Worm (Caenorhabditis elegans) whole organism, L1 larva: ENCODE results near the gene Y62E10A.6.
A peak's percentile ranks its signal among the peaks of the same experiment; 100 is the strongest.

Source experiments
- alr-1 ChIP-seq: fragments of 200-800 bp; sonication (Bioruptor generic); optimal IDR thresholded peaks from 2 replicates; lab custom pipeline; 2018; ENCODE audit warnings: borderline replicate concordance, mild to moderate bottlenecking, missing genetic modification characterization, missing compliant biosample characterization
- aly-2 ChIP-seq: fragments of 150-350 bp; optimal IDR thresholded peaks from 2 replicates; lab custom pipeline; 2014; ENCODE audit warnings: missing biosample characterization, missing genetic modification characterization
- blmp-1 ChIP-seq: fragments of 150-350 bp; optimal IDR thresholded peaks from 2 replicates; lab custom pipeline; 2014; ENCODE audit warnings: missing biosample characterization, missing genetic modification characterization
- ceh-63 ChIP-seq: fragments of 200-800 bp; sonication (Bioruptor generic); optimal IDR thresholded peaks from 2 replicates; lab custom pipeline; 2018; ENCODE audit warnings: mild to moderate bottlenecking, missing genetic modification characterization, missing compliant biosample characterization
- ceh-82 ChIP-seq, 3 experiments: fragments of 150-350 bp in 1 of 3; sonication (generic microtip) in 2 of 3; optimal IDR thresholded peaks; 2 replicates each; lab custom pipeline; 2014 to 2017; ENCODE audit warnings: missing biosample characterization in 3 of 3, missing genetic modification characterization in 3 of 3
- ceh-88 ChIP-seq: fragments of 200-800 bp; sonication (Bioruptor generic); IDR thresholded peaks from 2 replicates; pipeline ENCODE4 v1.3.6; 2022; ENCODE audit warnings: missing genetic modification characterization, missing compliant biosample characterization
- dsc-1 ChIP-seq: sonication (generic microtip); optimal IDR thresholded peaks from 2 replicates; lab custom pipeline; 2016; ENCODE audit warnings: mild to moderate bottlenecking, missing genetic modification characterization, missing compliant biosample characterization
- efl-1 ChIP-seq, 4 experiments: fragments of 150-350 bp; optimal IDR thresholded peaks in 3 of 4; peaks in 1 of 4; 1 replicate in 1 of 4; 2 replicates in 3 of 4; lab custom pipeline; 2014; ENCODE audit warnings: missing biosample characterization in 2 of 4, missing genetic modification characterization in 2 of 4, missing genetic modification reagents in 2 of 4
- egl-27 ChIP-seq, 2 experiments: fragments of 150-350 bp in 1 of 2; sonication (generic microtip); optimal IDR thresholded peaks; 3 replicates each; lab custom pipeline; 2017 to 2018; ENCODE audit warnings: missing biosample characterization in 2 of 2, missing genetic modification characterization in 2 of 2, missing genetic modification reagents in 2 of 2
- elt-2 ChIP-seq: sonication (generic microtip); optimal IDR thresholded peaks from 2 replicates; lab custom pipeline; 2016; ENCODE audit warnings: missing genetic modification characterization, mild to moderate bottlenecking, inconsistent platforms, missing compliant biosample characterization, missing genetic modification reagents
- fkh-10 ChIP-seq: sonication (generic microtip); optimal IDR thresholded peaks from 2 replicates; lab custom pipeline; 2017; ENCODE audit warnings: missing biosample characterization, missing genetic modification reagents, missing genetic modification characterization
- fkh-8 ChIP-seq: sonication (generic microtip); optimal IDR thresholded peaks from 2 replicates; lab custom pipeline; 2016; ENCODE audit warnings: mild to moderate bottlenecking, missing genetic modification characterization, missing compliant biosample characterization
- fos-1 ChIP-seq: fragments of 150-350 bp; optimal IDR thresholded peaks from 2 replicates; lab custom pipeline; 2014; ENCODE audit warnings: missing biosample characterization, missing genetic modification characterization
- hlh-17 ChIP-seq: fragments of 200-800 bp; sonication (Bioruptor generic); optimal IDR thresholded peaks from 2 replicates; lab custom pipeline; 2018; ENCODE audit warnings: missing genetic modification characterization, mild to moderate bottlenecking, missing compliant biosample characterization, moderate library complexity, borderline replicate concordance
- irx-1 ChIP-seq: sonication (generic microtip); optimal IDR thresholded peaks from 2 replicates; lab custom pipeline; 2016; ENCODE audit warnings: missing genetic modification characterization, missing compliant biosample characterization
- isw-1 ChIP-seq: fragments of 200-800 bp; sonication (Bioruptor generic); IDR thresholded peaks from 2 replicates; pipeline ENCODE4 v1.3.6; 2022; ENCODE audit warnings: missing genetic modification characterization, missing compliant biosample characterization
- jun-1 ChIP-seq: fragments of 150-350 bp; optimal IDR thresholded peaks from 2 replicates; lab custom pipeline; 2014; ENCODE audit warnings: missing biosample characterization, missing genetic modification reagents, missing genetic modification characterization
- lin-35 ChIP-seq, 2 experiments: fragments of 150-350 bp; optimal IDR thresholded peaks; 2 replicates each; lab custom pipeline; 2014; ENCODE audit warnings: missing biosample characterization in 2 of 2, missing genetic modification characterization in 2 of 2, missing genetic modification reagents in 2 of 2
- lin-39 ChIP-seq: fragments of 150-350 bp; optimal IDR thresholded peaks from 2 replicates; lab custom pipeline; 2014; ENCODE audit warnings: missing biosample characterization, missing genetic modification reagents, missing genetic modification characterization
- lir-3 ChIP-seq: sonication (generic microtip); optimal IDR thresholded peaks from 2 replicates; lab custom pipeline; 2016; ENCODE audit warnings: mild to moderate bottlenecking, missing genetic modification characterization, moderate library complexity, missing compliant biosample characterization; ENCODE audit not compliant: poor library complexity
- lsy-2 ChIP-seq, 2 experiments: fragments of 150-350 bp; optimal IDR thresholded peaks; 2 replicates each; lab custom pipeline; 2014; ENCODE audit warnings: missing biosample characterization in 2 of 2, missing genetic modification characterization in 2 of 2
- mdl-1 ChIP-seq, 2 experiments: fragments of 150-350 bp; optimal IDR thresholded peaks; 2 replicates each; lab custom pipeline; 2014 to 2017; ENCODE audit warnings: missing biosample characterization in 2 of 2, missing genetic modification characterization in 2 of 2, inconsistent platforms in 1 of 2
- nhr-12 ChIP-seq: sonication (generic microtip); optimal IDR thresholded peaks from 2 replicates; lab custom pipeline; 2017; ENCODE audit warnings: missing biosample characterization, missing genetic modification characterization
- nhr-19 ChIP-seq: fragments of 200-800 bp; sonication (Bioruptor generic); conservative IDR thresholded peaks from 2 replicates; pipeline ENCODE4 v1.3.6; 2022; ENCODE audit warnings: missing genetic modification characterization, missing compliant biosample characterization
- nhr-47 ChIP-seq: sonication (generic microtip); optimal IDR thresholded peaks from 2 replicates; lab custom pipeline; 2016; ENCODE audit warnings: mild to moderate bottlenecking, missing genetic modification characterization, moderate library complexity, missing compliant biosample characterization
- nhr-71 ChIP-seq: sonication (generic microtip); optimal IDR thresholded peaks from 2 replicates; lab custom pipeline; 2016; ENCODE audit warnings: mild to moderate bottlenecking, missing genetic modification characterization, moderate library complexity, missing compliant biosample characterization
- nhr-76 ChIP-seq: sonication (generic microtip); optimal IDR thresholded peaks from 2 replicates; lab custom pipeline; 2017; ENCODE audit warnings: missing biosample characterization, missing genetic modification characterization
- nhr-77 ChIP-seq: fragments of 150-350 bp; optimal IDR thresholded peaks from 2 replicates; lab custom pipeline; 2014; ENCODE audit warnings: missing biosample characterization, missing genetic modification characterization
- nhr-85 ChIP-seq: sonication (generic microtip); peaks from one replicate; lab custom pipeline; 2016; ENCODE audit warnings: missing genetic modification characterization, inconsistent platforms, missing compliant biosample characterization
- pax-3 ChIP-seq: fragments of 200-800 bp; sonication (Bioruptor generic); optimal IDR thresholded peaks from 2 replicates; lab custom pipeline; 2018; ENCODE audit warnings: mild to moderate bottlenecking, missing genetic modification characterization, moderate library complexity, missing compliant biosample characterization
- rnt-1 ChIP-seq: sonication (generic microtip); optimal IDR thresholded peaks from 2 replicates; lab custom pipeline; 2016; ENCODE audit warnings: mild to moderate bottlenecking, missing genetic modification characterization, moderate library complexity, missing compliant biosample characterization
- skn-1 ChIP-seq: fragments of 150-350 bp; optimal IDR thresholded peaks from 2 replicates; lab custom pipeline; 2014; ENCODE audit warnings: missing biosample characterization, missing genetic modification characterization
- snu-23 ChIP-seq: sonication (generic microtip); optimal IDR thresholded peaks from 2 replicates; lab custom pipeline; 2016; ENCODE audit warnings: missing genetic modification characterization, missing compliant biosample characterization
- swsn-7 ChIP-seq: sonication (generic microtip); optimal IDR thresholded peaks from 2 replicates; lab custom pipeline; 2016; ENCODE audit warnings: missing genetic modification characterization, missing compliant biosample characterization
- tbx-2 ChIP-seq: sonication (generic microtip); optimal IDR thresholded peaks from 2 replicates; lab custom pipeline; 2016; ENCODE audit warnings: missing genetic modification characterization, missing compliant biosample characterization
- tlp-1 ChIP-seq: fragments of 150-350 bp; optimal IDR thresholded peaks from 2 replicates; lab custom pipeline; 2014; ENCODE audit warnings: missing biosample characterization, missing genetic modification characterization
- xbp-1 ChIP-seq: sonication (generic microtip); optimal IDR thresholded peaks from 2 replicates; lab custom pipeline; 2016; ENCODE audit warnings: missing genetic modification characterization, missing compliant biosample characterization
- zag-1 ChIP-seq: fragments of 150-350 bp; optimal IDR thresholded peaks from 2 replicates; lab custom pipeline; 2014; ENCODE audit warnings: missing biosample characterization, missing genetic modification characterization
- ztf-11 ChIP-seq, 2 experiments: sonication (generic microtip); optimal IDR thresholded peaks; 2 replicates each; lab custom pipeline; 2016 to 2017; ENCODE audit warnings: missing genetic modification characterization in 2 of 2, missing biosample characterization in 1 of 2, missing compliant biosample characterization in 1 of 2
- ztf-4 ChIP-seq: fragments of 150-350 bp; optimal IDR thresholded peaks from 2 replicates; lab custom pipeline; 2014; ENCODE audit warnings: missing biosample characterization, missing genetic modification characterization

Y62E10A.6 gene

DNA sequence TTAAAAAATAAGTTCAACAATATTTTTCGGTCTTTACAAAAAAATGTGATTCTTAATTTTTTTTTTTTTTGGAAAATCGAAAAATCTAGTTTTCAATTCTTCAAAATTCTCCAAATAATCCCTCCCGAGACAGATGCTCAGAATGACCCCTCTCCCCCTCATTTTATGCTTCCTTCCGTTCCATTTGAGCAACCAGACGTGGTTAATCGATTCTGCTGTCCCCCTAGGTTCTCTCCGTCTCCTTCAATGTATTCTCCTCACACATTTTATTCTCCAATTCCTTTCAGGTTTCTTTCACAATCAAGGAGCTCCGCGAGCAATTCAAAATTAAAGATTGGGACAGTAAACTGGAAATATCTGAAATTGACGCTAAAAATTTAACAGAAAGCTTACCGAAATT lies 3.1 kb downstream of the Y62E10A.6 start:
- TF ChIP-seq egl-27 (tag; optimal IDR thresholded peaks at IDR 0.05; lab: Kevin White, UChicago), result no peak
- no peak for TF ChIP-seq lir-3 (tag; lab: Kevin White, UChicago)
- TF ChIP-seq ceh-63 (GFP tag; lab: Kevin White, UChicago), result no peak
- no peak for TF ChIP-seq nhr-76 (tag; lab: Kevin White, UChicago)
- no peak for TF ChIP-seq fkh-10
- TF ChIP-seq nhr-12 (tag; lab: Kevin White, UChicago), result no peak
- TF ChIP-seq swsn-7 (tag; lab: Kevin White, UChicago), result no peak
- TF ChIP-seq blmp-1 (tag; lab: Kevin White, UChicago), result no peak
- no peak for TF ChIP-seq alr-1
- TF ChIP-seq dsc-1 (tag; lab: Kevin White, UChicago), result no peak
- TF ChIP-seq isw-1 (GFP tag; lab: Robert Waterston, UW), result no peak
- no peak for TF ChIP-seq snu-23 (GFP tag; lab: Kevin White, UChicago)
- TF ChIP-seq jun-1 (tag; lab: Kevin White, UChicago), result no peak
- no peak for TF ChIP-seq hlh-17
- no peak for TF ChIP-seq nhr-19
- no peak for TF ChIP-seq nhr-77 (tag; lab: Kevin White, UChicago)
- TF ChIP-seq pax-3 (tag; lab: Kevin White, UChicago), result no peak
- no peak for TF ChIP-seq mdl-1 (tag; optimal IDR thresholded peaks at IDR 0.05; lab: Kevin White, UChicago)

DNA sequence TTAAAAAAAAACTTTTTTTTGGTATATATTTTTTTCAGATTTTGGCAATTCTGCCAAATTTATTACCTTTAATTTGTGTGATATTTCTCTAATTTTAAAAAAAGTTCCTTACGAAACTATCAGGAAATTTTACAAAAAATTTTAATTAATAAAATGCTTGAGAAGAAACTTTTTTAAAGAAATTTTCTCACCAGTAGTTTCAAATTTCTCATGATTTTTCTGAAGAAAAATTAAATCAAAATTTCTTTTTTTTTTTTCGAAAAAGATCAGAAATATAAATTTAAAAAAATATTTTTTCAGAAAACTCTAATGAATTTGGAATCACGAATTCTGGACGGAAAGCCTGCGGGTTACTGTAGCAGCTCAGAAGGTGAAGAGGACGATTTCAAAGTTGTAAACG lies 5.9 kb downstream of the Y62E10A.6 start, which contains the start of gene mau-8:
TSS of gene mau-8 (plus strand) at position 301 of the 400 bp plus-strand sequence.
- TF ChIP-seq jun-1 (tag; lab: Kevin White, UChicago) (no peak), tlp-1 (tag; lab: Kevin White, UChicago) (no peak), irx-1 (tag; lab: Kevin White, UChicago) (no peak), zag-1 (tag; lab: Kevin White, UChicago) (no peak), ceh-88 (no peak), snu-23 (GFP tag; lab: Kevin White, UChicago) (no peak), nhr-19 (no peak), fos-1 (tag; lab: Kevin White, UChicago) (no peak), hlh-17 (no peak), rnt-1 (tag; lab: Kevin White, UChicago) (no peak), ceh-82 (tag; optimal IDR thresholded peaks at IDR 0.05; lab: Kevin White, UChicago) (no peak), ztf-11 (tag; optimal IDR thresholded peaks at IDR 0.05; lab: Kevin White, UChicago) (no peak)

DNA sequence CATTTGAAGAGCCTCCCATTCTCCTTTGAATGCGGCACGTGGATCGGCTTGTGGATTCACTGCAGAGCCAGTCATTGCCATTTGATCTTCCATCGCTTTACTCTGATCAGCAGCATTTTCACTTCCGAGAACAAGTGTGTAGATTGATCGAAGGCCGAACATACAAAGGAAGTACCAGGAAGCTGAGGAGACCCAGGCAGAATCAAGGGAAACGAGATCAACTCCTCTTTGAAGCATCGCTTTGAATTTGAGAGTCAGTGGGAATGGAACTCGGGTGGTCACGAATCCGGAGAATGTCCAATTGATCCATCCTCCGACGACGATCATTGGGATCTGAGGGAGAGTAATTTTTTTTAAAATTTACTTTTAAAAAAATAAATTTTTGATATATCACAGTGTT lies 8.7 kb downstream of the Y62E10A.6 start:
- TF ChIP-seq nhr-77 (tag; lab: Kevin White, UChicago), result no peak
- TF ChIP-seq efl-1 (optimal IDR thresholded peaks at IDR 0.05; lab: Kevin White, UChicago), result no peak
- peak in 1 of 2 experiments; percentile 58 for TF ChIP-seq efl-1 (GFP tag; optimal IDR thresholded peaks at IDR 0.05 in 1 of 2; lab: Kevin White, UChicago)

ce11 chrIV:13381823-13382222 lies 10.0 kb downstream of the Y62E10A.6 start, which contains the start of gene emc-3:
Gene emc-3 (minus strand): TSS chrIV:13381923.
- TF ChIP-seq nhr-85 (tag; lab: Kevin White, UChicago), result no peak

ce11 chrIV:13383763-13384436 lies 12.1 kb downstream of the Y62E10A.6 start, which contains the start of gene rab-19:
Gene rab-19 (minus strand): TSS chrIV:13384386.
- TF ChIP-seq xbp-1 (tag; lab: Kevin White, UChicago) (peak; percentile 14), aly-2 (no peak), fkh-8 (tag; lab: Kevin White, UChicago) (peak; percentile 26), isw-1 (GFP tag; lab: Robert Waterston, UW) (no peak), tbx-2 (tag; lab: Kevin White, UChicago) (no peak), lin-35 (GFP tag; optimal IDR thresholded peaks at IDR 0.05; lab: Kevin White, UChicago) (peak in 1 of 2 experiments; percentile 30), swsn-7 (tag; lab: Kevin White, UChicago) (peak; percentile 18), jun-1 (tag; lab: Kevin White, UChicago) (no peak), nhr-47 (tag; lab: Kevin White, UChicago) (peak; percentile 17), skn-1 (no peak), ceh-82 (tag; optimal IDR thresholded peaks at IDR 0.05; lab: Kevin White, UChicago) (peak in 2 of 3 experiments; percentile 22 to 43), snu-23 (GFP tag; lab: Kevin White, UChicago) (peak; percentile 42), lsy-2 (tag; optimal IDR thresholded peaks at IDR 0.05; lab: Kevin White, UChicago) (peak; percentile 1 to 23), irx-1 (tag; lab: Kevin White, UChicago) (no peak), ztf-4 (tag; lab: Kevin White, UChicago) (no peak), elt-2 (no peak), lin-39 (tag; lab: Kevin White, UChicago) (no peak), nhr-71 (tag; lab: Kevin White, UChicago) (peak; percentile 27), efl-1 (optimal IDR thresholded peaks at IDR 0.05; lab: Kevin White, UChicago) (peak; percentile 19 to 28), efl-1 (GFP tag; optimal IDR thresholded peaks at IDR 0.05 in 1 of 2; lab: Kevin White, UChicago) (peak in 1 of 2 experiments; percentile 9)
- TF ChIP-seq, all 84 proteins: peak for 10
